Fruit fly (Drosophila melanogaster) whole organism: ENCODE measurements around the gene Smu1.

ENCODE experiments used
- Dll ChIP-seq: fragments of >200 bp; optimal IDR thresholded peaks from 2 replicates; lab custom pipeline; 2017
- psq ChIP-seq: fragments of >200 bp; optimal IDR thresholded peaks from 2 replicates; lab custom pipeline; 2017

DNA sequence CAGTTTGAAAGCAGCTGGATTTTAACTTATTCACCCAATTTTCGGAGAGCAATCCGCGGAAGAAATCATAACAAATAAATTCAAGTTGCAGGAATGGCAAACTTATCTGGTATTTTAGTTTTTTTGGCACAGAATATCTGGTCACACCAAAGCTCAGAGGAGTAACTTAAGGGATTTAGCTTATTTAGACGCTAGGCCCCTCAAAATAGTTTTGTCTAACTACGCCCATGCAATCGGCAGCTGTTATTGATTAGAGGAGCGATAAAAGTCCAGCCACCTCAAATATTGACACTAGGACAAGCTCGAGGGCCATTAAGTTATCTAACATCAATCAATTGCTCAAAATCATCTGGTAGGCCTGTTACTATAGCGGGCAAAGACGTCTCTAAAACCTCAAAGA is 47.6 kb upstream of the Smu1 start, which contains the start of the genes GatA and P5cr:
- TF ChIP-seq Dll (no peak), psq (no peak)
